Worm (Caenorhabditis elegans): Measurements from ENCODE around the gene W02A2.5.

DNA sequence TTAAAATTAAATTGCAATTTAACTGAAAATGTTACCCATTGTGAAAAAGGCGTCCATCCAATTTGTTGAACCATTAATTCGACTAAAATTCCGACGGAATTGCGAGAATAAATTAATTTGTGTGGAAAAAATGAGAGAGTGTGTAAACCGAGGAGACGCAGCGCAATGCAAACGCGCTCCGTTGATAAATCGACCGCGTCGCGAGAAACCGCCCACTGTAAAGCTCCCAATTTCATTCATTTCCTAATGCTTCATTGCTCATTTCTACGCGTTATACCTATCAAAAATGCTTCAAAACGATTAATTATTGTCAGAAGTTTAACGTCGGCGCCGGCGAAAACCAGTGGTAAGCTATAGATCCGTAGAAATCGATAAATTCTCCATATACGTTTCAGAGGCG is 44.9 kb upstream of the W02A2.5 start, which contains the start of the genes Y67H2A.2 and micu-1:
- no peak for TF ChIP-seq unc-62 (GFP tag; optimal IDR thresholded peaks at IDR 0.05)
- no peak for TF ChIP-seq zag-1 (tag; optimal IDR thresholded peaks at IDR 0.05)
- no peak for TF ChIP-seq daf-12 (tag; optimal IDR thresholded peaks at IDR 0.05)
- no peak for TF ChIP-seq nhr-11 (tag; optimal IDR thresholded peaks at IDR 0.05)
- peak; percentile 90 for TF ChIP-seq lin-15B (tag; optimal IDR thresholded peaks at IDR 0.05)
